Fruit fly (Drosophila melanogaster): ENCODE data around the gene mthl8.

The mthl8 gene

dm6 chr3L:71247-71646 lies 49.0 kb downstream of the mthl8 start (continued):
- TF ChIP-seq fd85E (GFP tag; optimal IDR thresholded peaks at IDR 0.05) (no peak), CG7368 (GFP tag; optimal IDR thresholded peaks at IDR 0.05) (no peak)

DNA sequence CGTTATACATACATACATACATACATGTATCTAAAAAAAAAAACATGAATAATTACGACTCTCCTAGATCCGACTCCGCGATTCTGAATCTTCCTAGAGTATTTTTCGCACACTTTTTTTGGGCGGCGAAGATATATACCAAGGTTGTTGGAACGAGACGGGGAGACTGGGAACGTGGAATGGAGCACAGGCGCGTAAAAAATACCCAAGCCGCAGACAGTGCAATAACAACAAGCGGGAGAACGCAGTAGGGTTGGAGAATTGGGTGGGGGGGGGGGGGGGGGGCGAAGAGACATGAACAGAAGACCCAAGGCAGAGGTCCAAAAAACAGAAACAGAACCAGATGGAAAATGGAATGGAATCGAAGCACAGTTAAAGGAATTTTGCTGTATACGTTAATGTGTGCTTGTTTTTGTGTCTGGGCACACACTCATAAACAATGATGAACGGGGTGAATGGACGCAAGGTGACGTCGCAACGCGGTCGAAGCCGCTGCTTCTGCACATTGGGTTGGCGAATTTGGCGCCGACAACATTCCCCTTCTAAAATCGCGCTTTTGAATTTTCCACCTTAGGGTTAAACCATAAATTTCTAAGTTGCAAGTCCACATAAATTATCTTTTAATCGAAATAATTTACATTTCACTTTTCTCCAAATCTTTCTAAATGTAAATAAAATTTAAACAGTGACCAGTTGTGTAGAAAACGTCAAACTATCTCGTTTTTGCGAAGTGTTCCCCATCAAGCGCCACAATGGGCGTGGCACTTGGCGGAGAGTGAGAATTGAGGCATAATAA lies 51.3 kb downstream of the mthl8 start:
- TF ChIP-seq cyc (GFP tag; optimal IDR thresholded peaks at IDR 0.05) (peak; percentile 71), CG7368 (GFP tag; optimal IDR thresholded peaks at IDR 0.05) (peak; percentile 58), acj6 (GFP tag; optimal IDR thresholded peaks at IDR 0.05) (peak; percentile 75), CG6163 (GFP tag; IDR thresholded peaks at IDR 0.05) (no peak; the same call in 2 of the 3 replicates), vri (GFP tag; optimal IDR thresholded peaks at IDR 0.05) (peak; percentile 76), CG6808 (GFP tag; optimal IDR thresholded peaks at IDR 0.05) (peak; percentile 58), CG34406 (GFP tag; optimal IDR thresholded peaks at IDR 0.05) (peak; percentile 30), Hr39 (GFP tag; optimal IDR thresholded peaks at IDR 0.05) (peak; percentile 81), CG8632 (GFP tag; optimal IDR thresholded peaks at IDR 0.05) (peak; percentile 58), Ets21C (GFP tag; optimal IDR thresholded peaks at IDR 0.05) (peak; percentile 47), CG8319 (GFP tag; optimal IDR thresholded peaks at IDR 0.05) (no peak), CG11294 (GFP tag; IDR thresholded peaks at IDR 0.05) (no peak), achi (GFP tag; optimal IDR thresholded peaks at IDR 0.05) (peak; percentile 68), fd59A (GFP tag; optimal IDR thresholded peaks at IDR 0.05) (peak; percentile 76), CG6792 (GFP tag; optimal IDR thresholded peaks at IDR 0.05) (peak; percentile 21), fd85E (GFP tag; optimal IDR thresholded peaks at IDR 0.05) (no peak), CG3919 (GFP tag; optimal IDR thresholded peaks at IDR 0.05) (peak; percentile 68), Sox102F (GFP tag; optimal IDR thresholded peaks at IDR 0.05) (peak; percentile 84), Eip78C (GFP tag) (peak; percentile 94), CG9139 (GFP tag; optimal IDR thresholded peaks at IDR 0.05) (no peak), ss (GFP tag; optimal IDR thresholded peaks at IDR 0.05) (peak; percentile 39 to 45), net (GFP tag; optimal IDR thresholded peaks at IDR 0.05) (peak; percentile 40), dac (GFP tag; optimal IDR thresholded peaks at IDR 0.05) (no peak), CG15336 (GFP tag; IDR thresholded peaks at IDR 0.05) (no peak), Sox14 (GFP tag; optimal IDR thresholded peaks at IDR 0.05) (peak; percentile 83), CG11762 (GFP tag; optimal IDR thresholded peaks at IDR 0.05; ENCODE audit: insufficient read depth) (peak; percentile 20), CG31627 (GFP tag; optimal IDR thresholded peaks at IDR 0.05) (peak; percentile 83), CG6854 (GFP tag; optimal IDR thresholded peaks at IDR 0.05) (no peak), CG1621 (tag; optimal IDR thresholded peaks at IDR 0.05) (peak; percentile 18), Ets96B (tag; optimal IDR thresholded peaks at IDR 0.05) (peak; percentile 73), Sox15 (GFP tag; optimal IDR thresholded peaks at IDR 0.05) (peak; percentile 25), Eip93F (GFP tag; optimal IDR thresholded peaks at IDR 0.05) (no peak), esn (GFP tag; optimal IDR thresholded peaks at IDR 0.05) (peak; percentile 73), lz (GFP tag; optimal IDR thresholded peaks at IDR 0.05) (peak; percentile 42), Met (GFP tag; optimal IDR thresholded peaks at IDR 0.05) (peak; percentile 81), topi (GFP tag; optimal IDR thresholded peaks at IDR 0.05) (peak; percentile 84), salr (GFP tag; optimal IDR thresholded peaks at IDR 0.05) (peak; percentile 53 to 64), svp (GFP tag) (peak; percentile 86), CG6276 (GFP tag; optimal IDR thresholded peaks at IDR 0.05) (peak; percentile 7), fkh (GFP tag; optimal IDR thresholded peaks at IDR 0.05) (no peak), CG3032 (tag; optimal IDR thresholded peaks at IDR 0.05) (peak; percentile 74), CG4318 (GFP tag; optimal IDR thresholded peaks at IDR 0.05) (peak; percentile 18), Eip75B (GFP tag; optimal IDR thresholded peaks at IDR 0.05) (peak; percentile 75), pdm3 (GFP tag; optimal IDR thresholded peaks at IDR 0.05) (peak; percentile 66), CG10669 (GFP tag; optimal IDR thresholded peaks at IDR 0.05) (peak; percentile 68), Smox (GFP tag; optimal IDR thresholded peaks at IDR 0.05) (peak; percentile 70), OdsH (GFP tag; optimal IDR thresholded peaks at IDR 0.05) (peak; percentile 71), Gug (GFP tag; IDR thresholded peaks at IDR 0.05) (no peak; the same call in 1 of the 2 replicates)

Measured in whole organism, prepupa.